Worm (Caenorhabditis elegans) whole organism, late embryonic: ENCODE data around the gene R12B2.3.

Source experiments
- ama-1 ChIP-seq: fragments of 150-350 bp; optimal IDR thresholded peaks from 2 replicates; lab custom pipeline; 2014
- fkh-10 ChIP-seq: fragments of 150-350 bp; optimal IDR thresholded peaks from 2 replicates; lab custom pipeline; 2014; ENCODE audit warnings: missing biosample characterization, missing genetic modification reagents, missing genetic modification characterization
- odd-2 ChIP-seq: sonication (generic microtip); optimal IDR thresholded peaks from 2 replicates; lab custom pipeline; 2017; ENCODE audit warnings: antibody characterized with exemption, mild to moderate bottlenecking, missing genetic modification characterization, missing compliant biosample characterization
- pqm-1 ChIP-seq: sonication (generic microtip); optimal IDR thresholded peaks from 2 replicates; lab custom pipeline; 2016; ENCODE audit warnings: missing genetic modification characterization, missing compliant biosample characterization
- sox-2 ChIP-seq: fragments of 200-800 bp; sonication (Bioruptor generic); IDR thresholded peaks from 2 replicates; pipeline ENCODE4 v1.3.6; 2022; ENCODE audit warnings: missing genetic modification reagents, missing genetic modification characterization, missing compliant biosample characterization
- unc-55 ChIP-seq: sonication (generic microtip); optimal IDR thresholded peaks from 2 replicates; lab custom pipeline; 2017; ENCODE audit warnings: missing biosample characterization, missing genetic modification reagents, missing genetic modification characterization

- no peak for TF ChIP-seq fkh-10
- TF ChIP-seq odd-2 (tag; lab: Kevin White, UChicago) = no peak
- TF ChIP-seq pqm-1 (tag; lab: Kevin White, UChicago) = no peak
- TF ChIP-seq ama-1 (lab: Kevin White, UChicago) = no peak
- TF ChIP-seq sox-2 (GFP tag; lab: Robert Waterston, UW) = no peak
- TF ChIP-seq unc-55 (GFP tag; lab: Kevin White, UChicago) = peak; percentile 56
Measured at ce11 chrIII:5855637-5856179, 50.3 kb downstream of the R12B2.3 start, which contains the start of the genes cct-6 and alh-9.
